Fruit fly (Drosophila melanogaster) whole organism: Measurements from ENCODE around the gene CG7600.

Experiments
- CG8478 ChIP-seq: fragments of >200 bp; optimal IDR thresholded peaks from 2 replicates; lab custom pipeline; 2018; ENCODE audit warnings: inconsistent platforms
- Dll ChIP-seq: fragments of >200 bp; optimal IDR thresholded peaks from 2 replicates; lab custom pipeline; 2017
- EcR ChIP-seq, 2 experiments: fragments of >200 bp; optimal IDR thresholded peaks; 2 replicates each; lab custom pipeline; 2017; ENCODE audit warnings: missing biosample characterization in 2 of 2, missing genetic modification characterization in 2 of 2, missing genetic modification reagents in 2 of 2
- pan ChIP-seq: fragments of >200 bp; optimal IDR thresholded peaks from 2 replicates; lab custom pipeline; 2017
- psq ChIP-seq: fragments of >200 bp; optimal IDR thresholded peaks from 2 replicates; lab custom pipeline; 2017
- usp ChIP-seq: fragments of >200 bp; optimal IDR thresholded peaks from 2 replicates; lab custom pipeline; 2017; ENCODE audit warnings: missing biosample characterization, missing genetic modification characterization, mixed read lengths

Gene CG7600

dm6 chr3L:11224651-11225050 lies 14.1 kb downstream of the CG7600 start:
- TF ChIP-seq psq (lab: Kevin White, UChicago) (no peak), EcR (GFP tag; optimal IDR thresholded peaks at IDR 0.05; lab: Kevin White, UChicago) (no peak), usp (GFP tag; lab: Kevin White, UChicago) (no peak), CG8478 (lab: Kevin White, UChicago) (no peak), Dll (lab: Kevin White, UChicago) (no peak), pan (lab: Kevin White, UChicago) (no peak)

dm6 chr3L:11227708-11228107 lies 17.1 kb downstream of the CG7600 start:
- TF ChIP-seq pan (lab: Kevin White, UChicago) (no peak), CG8478 (lab: Kevin White, UChicago) (no peak), Dll (lab: Kevin White, UChicago) (no peak), usp (GFP tag; lab: Kevin White, UChicago) (no peak), psq (lab: Kevin White, UChicago) (no peak), EcR (GFP tag; optimal IDR thresholded peaks at IDR 0.05; lab: Kevin White, UChicago) (no peak)

- TF ChIP-seq pan (lab: Kevin White, UChicago) = no peak
- TF ChIP-seq Dll (lab: Kevin White, UChicago) = no peak
- TF ChIP-seq psq (lab: Kevin White, UChicago) = no peak
- no peak for TF ChIP-seq usp (GFP tag; lab: Kevin White, UChicago)
- TF ChIP-seq CG8478 (lab: Kevin White, UChicago) = no peak
Observed at dm6 chr3L:11233547-11233946, 23.0 kb downstream of the CG7600 start.

dm6 chr3L:11236118-11236517 lies 25.5 kb downstream of the CG7600 start, which contains the start of gene Ir68a:
TSS of gene Ir68a (minus strand) at chr3L:11236218.
- TF ChIP-seq CG8478 (lab: Kevin White, UChicago) = no peak
- no peak for TF ChIP-seq psq (lab: Kevin White, UChicago)
- TF ChIP-seq Dll (lab: Kevin White, UChicago) = no peak
- no peak for TF ChIP-seq pan (lab: Kevin White, UChicago)
- no peak for TF ChIP-seq EcR (GFP tag; optimal IDR thresholded peaks at IDR 0.05; lab: Kevin White, UChicago)
- TF ChIP-seq usp (GFP tag; lab: Kevin White, UChicago) = no peak

- TF ChIP-seq usp (GFP tag; lab: Kevin White, UChicago) = no peak
Observed at dm6 chr3L:11237127-11237759, 26.7 kb downstream of the CG7600 start.

- TF ChIP-seq psq (lab: Kevin White, UChicago) (no peak), usp (GFP tag; lab: Kevin White, UChicago) (no peak), Dll (lab: Kevin White, UChicago) (no peak), EcR (GFP tag; optimal IDR thresholded peaks at IDR 0.05; lab: Kevin White, UChicago) (no peak), pan (lab: Kevin White, UChicago) (no peak), CG8478 (lab: Kevin White, UChicago) (no peak)
Observed at dm6 chr3L:11239191-11239641, 28.6 kb downstream of the CG7600 start.

dm6 chr3L:11241949-11242348 lies 31.4 kb downstream of the CG7600 start:
- TF ChIP-seq pan (lab: Kevin White, UChicago) (no peak), usp (GFP tag; lab: Kevin White, UChicago) (no peak), EcR (GFP tag; optimal IDR thresholded peaks at IDR 0.05; lab: Kevin White, UChicago) (no peak), Dll (lab: Kevin White, UChicago) (no peak), psq (lab: Kevin White, UChicago) (no peak), CG8478 (lab: Kevin White, UChicago) (no peak)

dm6 chr3L:11242410-11243291 lies 32.1 kb downstream of the CG7600 start:
- TF ChIP-seq CG8478 (lab: Kevin White, UChicago) = no peak
- no peak for TF ChIP-seq usp (GFP tag; lab: Kevin White, UChicago)
- no peak for TF ChIP-seq EcR (GFP tag; optimal IDR thresholded peaks at IDR 0.05; lab: Kevin White, UChicago)
- no peak for TF ChIP-seq pan (lab: Kevin White, UChicago)
- TF ChIP-seq Dll (lab: Kevin White, UChicago) = no peak
- no peak for TF ChIP-seq psq (lab: Kevin White, UChicago)

dm6 chr3L:11243292-11243670 lies 32.7 kb downstream of the CG7600 start:
- TF ChIP-seq psq (lab: Kevin White, UChicago) = no peak
- TF ChIP-seq EcR (GFP tag; optimal IDR thresholded peaks at IDR 0.05; lab: Kevin White, UChicago) = no peak
- no peak for TF ChIP-seq usp (GFP tag; lab: Kevin White, UChicago)
- TF ChIP-seq CG8478 (lab: Kevin White, UChicago) = no peak
- TF ChIP-seq pan (lab: Kevin White, UChicago) = no peak
- no peak for TF ChIP-seq Dll (lab: Kevin White, UChicago)

dm6 chr3L:11244024-11244576 lies 33.5 kb downstream of the CG7600 start:
- no peak for TF ChIP-seq EcR (GFP tag; optimal IDR thresholded peaks at IDR 0.05; lab: Kevin White, UChicago)
- no peak for TF ChIP-seq psq (lab: Kevin White, UChicago)
- TF ChIP-seq CG8478 (lab: Kevin White, UChicago) = no peak
- TF ChIP-seq usp (GFP tag; lab: Kevin White, UChicago) = no peak
- TF ChIP-seq Dll (lab: Kevin White, UChicago) = no peak
- no peak for TF ChIP-seq pan (lab: Kevin White, UChicago)
